Worm (Caenorhabditis elegans) whole organism, L4 larva: ENCODE results near the gene ZC190.5.

Experiments used
- aha-1 ChIP-seq: fragments of 150-350 bp; peaks from one replicate; lab custom pipeline; 2014; ENCODE audit warnings: missing biosample characterization, missing genetic modification characterization
- ama-1 ChIP-seq: fragments of 150-350 bp; optimal IDR thresholded peaks from 2 replicates; lab custom pipeline; 2014; ENCODE audit warnings: inconsistent platforms, mixed read lengths
- arid-1 ChIP-seq: fragments of 200-800 bp; sonication (Bioruptor generic); conservative IDR thresholded peaks from 2 replicates; pipeline ENCODE4 v1.3.6; 2022; ENCODE audit warnings: missing genetic modification reagents, missing genetic modification characterization, missing compliant biosample characterization
- ceh-44 ChIP-seq: fragments of 200-800 bp; sonication (Bioruptor generic); IDR thresholded peaks from 2 replicates; pipeline ENCODE4 v1.3.6; 2022; ENCODE audit warnings: missing genetic modification reagents, missing genetic modification characterization, missing compliant biosample characterization
- ctbp-1 ChIP-seq: fragments of 200-800 bp; sonication (Bioruptor generic); IDR thresholded peaks from 2 replicates; pipeline ENCODE4 v1.3.6; 2022; ENCODE audit warnings: missing genetic modification reagents, missing genetic modification characterization, missing compliant biosample characterization
- daf-16 ChIP-seq, 3 experiments: sonication (generic microtip); optimal IDR thresholded peaks; 2 replicates each; lab custom pipeline; 2016 to 2017; ENCODE audit warnings: missing genetic modification characterization in 3 of 3, missing genetic modification reagents in 3 of 3, mild to moderate bottlenecking in 2 of 3, missing compliant biosample characterization in 2 of 3, missing biosample characterization in 1 of 3, moderate library complexity in 1 of 3
- daf-19 ChIP-seq: fragments of 200-800 bp; sonication (Bioruptor generic); conservative IDR thresholded peaks from 2 replicates; pipeline ENCODE4 v1.3.6; 2022; ENCODE audit warnings: missing genetic modification characterization, missing compliant biosample characterization
- daf-8 ChIP-seq: fragments of 200-800 bp; sonication (Bioruptor generic); IDR thresholded peaks from 2 replicates; pipeline ENCODE4 v1.3.6; 2022; ENCODE audit warnings: missing genetic modification characterization, missing compliant biosample characterization
- dmd-6 ChIP-seq: fragments of 200-800 bp; sonication (Bioruptor generic); IDR thresholded peaks from 2 replicates; pipeline ENCODE4 v1.3.6; 2022; ENCODE audit warnings: missing genetic modification reagents, missing genetic modification characterization, missing compliant biosample characterization
- dmd-8 ChIP-seq: fragments of 200-800 bp; sonication (Bioruptor generic); IDR thresholded peaks from 2 replicates; pipeline ENCODE4 v1.3.6; 2022; ENCODE audit warnings: missing genetic modification characterization, missing compliant biosample characterization
- dve-1 ChIP-seq: sonication (generic microtip); optimal IDR thresholded peaks from 2 replicates; lab custom pipeline; 2017; ENCODE audit warnings: antibody characterized with exemption, mild to moderate bottlenecking, missing genetic modification characterization, missing compliant biosample characterization; ENCODE audit not compliant: insufficient read depth
- fos-1 ChIP-seq: fragments of 150-350 bp; optimal IDR thresholded peaks from 2 replicates; lab custom pipeline; 2014; ENCODE audit warnings: missing biosample characterization, missing genetic modification characterization
- hlh-11 ChIP-seq: fragments of 200-800 bp; sonication (Bioruptor generic); optimal IDR thresholded peaks from 2 replicates; lab custom pipeline; 2018; ENCODE audit warnings: mild to moderate bottlenecking, missing genetic modification characterization, missing compliant biosample characterization
- hlh-30 ChIP-seq: sonication (generic microtip); optimal IDR thresholded peaks from 2 replicates; lab custom pipeline; 2017; ENCODE audit warnings: antibody characterized with exemption, mild to moderate bottlenecking, missing genetic modification characterization, missing compliant biosample characterization; ENCODE audit not compliant: insufficient read depth
- lin-1 ChIP-seq: fragments of 200-800 bp; sonication (Bioruptor generic); IDR thresholded peaks from 2 replicates; pipeline ENCODE4 v1.3.6; 2022; ENCODE audit warnings: missing genetic modification reagents, missing genetic modification characterization, missing compliant biosample characterization
- lin-13 ChIP-seq: fragments of 150-350 bp; optimal IDR thresholded peaks from 2 replicates; lab custom pipeline; 2014; ENCODE audit warnings: missing biosample characterization, missing genetic modification reagents, missing genetic modification characterization
- lin-29 ChIP-seq: fragments of 200-800 bp; sonication (Bioruptor generic); IDR thresholded peaks from 2 replicates; pipeline ENCODE4 v1.3.6; 2022; ENCODE audit warnings: missing genetic modification reagents, missing genetic modification characterization, missing compliant biosample characterization
- lsy-2 ChIP-seq, 2 experiments: fragments of 150-350 bp in 1 of 2; sonication (generic microtip) in 1 of 2; optimal IDR thresholded peaks; 2 replicates each; lab custom pipeline; 2014 to 2017; ENCODE audit warnings: missing biosample characterization in 2 of 2, missing genetic modification characterization in 2 of 2
- madf-9 ChIP-seq: fragments of 200-800 bp; sonication (Bioruptor generic); conservative IDR thresholded peaks from 2 replicates; pipeline ENCODE4 v1.3.6; 2022; ENCODE audit warnings: missing genetic modification reagents, missing genetic modification characterization, missing compliant biosample characterization
- mdl-1 ChIP-seq, 2 experiments: fragments of 150-350 bp in 1 of 2; sonication (generic microtip) in 1 of 2; optimal IDR thresholded peaks; 2 replicates each; lab custom pipeline; 2014 to 2017; ENCODE audit warnings: missing biosample characterization in 2 of 2, missing genetic modification characterization in 2 of 2
- mxl-3 ChIP-seq: fragments of 200-800 bp; sonication (Bioruptor generic); optimal IDR thresholded peaks from 2 replicates; lab custom pipeline; 2018; ENCODE audit warnings: mild to moderate bottlenecking, missing genetic modification characterization, missing compliant biosample characterization
- nhr-10 ChIP-seq: fragments of 150-350 bp; optimal IDR thresholded peaks from 2 replicates; lab custom pipeline; 2014; ENCODE audit warnings: missing biosample characterization, missing genetic modification characterization
- nhr-11 ChIP-seq: fragments of 150-350 bp; optimal IDR thresholded peaks from 2 replicates; lab custom pipeline; 2014; ENCODE audit warnings: missing biosample characterization, missing genetic modification characterization
- nhr-111 ChIP-seq: fragments of 200-800 bp; sonication (Bioruptor generic); optimal IDR thresholded peaks from 2 replicates; lab custom pipeline; 2018; ENCODE audit warnings: mild to moderate bottlenecking, missing genetic modification characterization, missing compliant biosample characterization
- nhr-28 ChIP-seq: fragments of 150-350 bp; optimal IDR thresholded peaks from 2 replicates; lab custom pipeline; 2014; ENCODE audit warnings: missing biosample characterization, missing genetic modification characterization
- nhr-42 ChIP-seq: fragments of 200-800 bp; sonication (Bioruptor generic); IDR thresholded peaks from 2 replicates; pipeline ENCODE4 v1.3.6; 2022; ENCODE audit warnings: missing genetic modification characterization, missing compliant biosample characterization
- nhr-48 ChIP-seq: sonication (generic microtip); optimal IDR thresholded peaks from 2 replicates; lab custom pipeline; 2016; ENCODE audit warnings: mild to moderate bottlenecking, missing genetic modification characterization, missing compliant biosample characterization
- nhr-6 ChIP-seq: fragments of 150-350 bp; optimal IDR thresholded peaks from 2 replicates; lab custom pipeline; 2014; ENCODE audit warnings: missing biosample characterization, missing genetic modification characterization
- nhr-77 ChIP-seq: fragments of 150-350 bp; optimal IDR thresholded peaks from 2 replicates; lab custom pipeline; 2014; ENCODE audit warnings: missing biosample characterization, missing genetic modification characterization
- pha-4 ChIP-seq, 2 experiments: fragments of 150-350 bp in 1 of 2; fragments of 200-800 bp in 1 of 2; sonication (Bioruptor generic) in 1 of 2; IDR thresholded peaks in 1 of 2; optimal IDR thresholded peaks in 1 of 2; 2 replicates each; pipeline versions ENCODE4 v1.3.6 to Lab custom; 2014 to 2022; ENCODE audit warnings: missing genetic modification characterization in 2 of 2, missing genetic modification reagents in 2 of 2, missing biosample characterization in 1 of 2, missing compliant biosample characterization in 1 of 2
- pqm-1 ChIP-seq: sonication (generic microtip); optimal IDR thresholded peaks from 2 replicates; lab custom pipeline; 2017; ENCODE audit warnings: missing biosample characterization, missing genetic modification characterization
- snpc-1.2 ChIP-seq: fragments of 200-800 bp; sonication (Bioruptor generic); IDR thresholded peaks from 2 replicates; pipeline ENCODE4 v1.3.6; 2022; ENCODE audit warnings: missing genetic modification reagents, missing genetic modification characterization, missing compliant biosample characterization
- spr-1 ChIP-seq: sonication (generic microtip); optimal IDR thresholded peaks from 2 replicates; lab custom pipeline; 2016; ENCODE audit warnings: mild to moderate bottlenecking, missing genetic modification characterization, missing compliant biosample characterization
- spr-3 ChIP-seq: fragments of 200-800 bp; sonication (Bioruptor generic); optimal IDR thresholded peaks from 2 replicates; lab custom pipeline; 2018; ENCODE audit warnings: mild to moderate bottlenecking, missing genetic modification characterization, missing compliant biosample characterization
- tra-1 ChIP-seq: fragments of 200-800 bp; sonication (Bioruptor generic); IDR thresholded peaks from 2 replicates; pipeline ENCODE4 v1.3.6; 2022; ENCODE audit warnings: missing genetic modification reagents, missing genetic modification characterization, missing compliant biosample characterization
- unc-62 ChIP-seq, 3 experiments: fragments of 150-350 bp in 1 of 3; sonication (generic microtip); optimal IDR thresholded peaks in 2 of 3; peaks in 1 of 3; 1 replicate in 1 of 3; 2 replicates in 2 of 3; lab custom pipeline; 2014 to 2017; ENCODE audit warnings: missing biosample characterization in 3 of 3, missing genetic modification characterization in 3 of 3, missing genetic modification reagents in 3 of 3, missing genotype in 1 of 3
- vab-7 ChIP-seq: fragments of 200-800 bp; sonication (Bioruptor generic); IDR thresholded peaks from 2 replicates; pipeline ENCODE4 v1.3.6; 2022; ENCODE audit warnings: missing genetic modification reagents, missing genetic modification characterization, missing compliant biosample characterization
- zfp-3 ChIP-seq: fragments of 200-800 bp; sonication (Bioruptor generic); conservative IDR thresholded peaks from 2 replicates; pipeline ENCODE4 v1.3.6; 2022; ENCODE audit warnings: missing genetic modification reagents, missing genetic modification characterization, missing compliant biosample characterization

Gene ZC190.5

ce11 chrV:8651007-8651711 lies 22.2 kb downstream of the ZC190.5 start (continued):
- TF ChIP-seq madf-9 (GFP tag; lab: Robert Waterston, UW) (no peak), daf-8 (GFP tag; lab: Robert Waterston, UW) (no peak), lin-13 (GFP tag; lab: Kevin White, UChicago) (no peak), lin-1 (GFP tag; lab: Robert Waterston, UW) (peak; percentile 93; the same call in 1 of the 2 replicates), nhr-10 (tag; lab: Kevin White, UChicago) (peak; percentile 55), tra-1 (GFP tag; lab: Robert Waterston, UW) (peak; percentile 99), vab-7 (GFP tag; lab: Robert Waterston, UW) (no peak), nhr-11 (tag; lab: Kevin White, UChicago) (no peak), unc-62 (GFP tag; optimal IDR thresholded peaks at IDR 0.05 in 1 of 2; lab: Kevin White, UChicago) (peak; percentile 88 to 96), unc-62 (tag; optimal IDR thresholded peaks at IDR 0.05; lab: Kevin White, UChicago) (no peak), spr-1 (no peak), ama-1 (lab: Kevin White, UChicago) (no peak), pha-4 (GFP tag; IDR thresholded peaks at IDR 0.05; lab: Robert Waterston, UW) (peak; percentile 85; the same call in 1 of the 2 replicates), pha-4 (tag; optimal IDR thresholded peaks at IDR 0.05; lab: Kevin White, UChicago) (peak; percentile 23), fos-1 (tag; lab: Kevin White, UChicago) (no peak), zfp-3 (GFP tag; lab: Robert Waterston, UW) (no peak), snpc-1.2 (GFP tag; lab: Robert Waterston, UW) (no peak), nhr-42 (GFP tag; lab: Robert Waterston, UW) (no peak), nhr-6 (peak; percentile 22), aha-1 (tag; lab: Kevin White, UChicago) (no peak), daf-16 (GFP tag; optimal IDR thresholded peaks at IDR 0.05; lab: Kevin White, UChicago) (peak in 1 of 2 experiments; percentile 94), daf-16 (tag; optimal IDR thresholded peaks at IDR 0.05; lab: Kevin White, UChicago) (peak; percentile 99), daf-19 (GFP tag; lab: Robert Waterston, UW) (no peak), ctbp-1 (GFP tag; lab: Robert Waterston, UW) (no peak), spr-3 (GFP tag; lab: Kevin White, UChicago) (no peak), nhr-28 (tag; lab: Kevin White, UChicago) (peak; percentile 77)
- TF ChIP-seq, all 104 proteins: peak for 30

ce11 chrV:8650365-8650764 lies 23.0 kb downstream of the ZC190.5 start:
- peak; percentile 15 for TF ChIP-seq hlh-30 (tag; lab: Kevin White, UChicago)
- TF ChIP-seq ceh-44 (GFP tag; lab: Robert Waterston, UW) = no peak
- TF ChIP-seq daf-16 (GFP tag; optimal IDR thresholded peaks at IDR 0.05; lab: Kevin White, UChicago) = peak in 1 of 2 experiments; percentile 73
- TF ChIP-seq daf-16 (tag; optimal IDR thresholded peaks at IDR 0.05; lab: Kevin White, UChicago) = peak; percentile 68

DNA sequence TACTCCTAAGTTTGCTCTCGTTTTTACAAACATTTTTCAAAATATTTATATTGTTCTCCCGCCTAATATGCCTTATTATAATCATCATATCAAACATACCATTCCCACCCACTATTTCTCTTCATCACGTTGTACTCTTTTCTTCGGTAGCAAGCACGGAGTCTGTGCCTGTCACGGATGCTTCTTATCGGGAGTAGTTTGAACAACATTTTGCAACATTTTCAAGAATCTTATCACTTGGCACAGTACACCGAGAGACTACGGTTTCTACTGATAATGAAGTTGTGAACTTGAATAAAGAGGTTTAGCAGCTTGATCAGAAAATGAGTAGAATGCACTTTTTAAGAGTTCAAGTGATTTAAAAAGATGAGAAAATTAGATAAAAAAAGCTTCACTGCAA lies 25.1 kb downstream of the ZC190.5 start:
- TF ChIP-seq mxl-3 (GFP tag; lab: Kevin White, UChicago) (peak; percentile 13), daf-19 (GFP tag; lab: Robert Waterston, UW) (no peak), dmd-8 (GFP tag; lab: Robert Waterston, UW) (no peak), nhr-111 (GFP tag; lab: Kevin White, UChicago) (no peak), pqm-1 (peak; percentile 98), lsy-2 (tag; optimal IDR thresholded peaks at IDR 0.05; lab: Kevin White, UChicago) (no peak), lin-29 (GFP tag; lab: Robert Waterston, UW) (no peak), nhr-77 (tag; lab: Kevin White, UChicago) (peak; percentile 73), dve-1 (peak; percentile 82), daf-16 (GFP tag; optimal IDR thresholded peaks at IDR 0.05; lab: Kevin White, UChicago) (no peak), daf-16 (tag; optimal IDR thresholded peaks at IDR 0.05; lab: Kevin White, UChicago) (peak; percentile 94), nhr-28 (tag; lab: Kevin White, UChicago) (peak; percentile 91), mdl-1 (tag; optimal IDR thresholded peaks at IDR 0.05; lab: Kevin White, UChicago) (peak in 1 of 2 experiments; percentile 48), lin-1 (GFP tag; lab: Robert Waterston, UW) (peak; percentile 75), tra-1 (GFP tag; lab: Robert Waterston, UW) (0 out of 2 replicates have a peak, but pooled peaks have one; percentile 63), dmd-6 (GFP tag; lab: Robert Waterston, UW) (peak; percentile 90), arid-1 (GFP tag; lab: Robert Waterston, UW) (no peak), nhr-48 (tag; lab: Kevin White, UChicago) (peak; percentile 52), hlh-11 (tag; lab: Kevin White, UChicago) (peak; percentile 90)
